Worm (Caenorhabditis elegans) whole organism, L3 larva: ENCODE measurements around the gene Y45G5AM.7.

Experiments used
- R02D3.7 ChIP-seq: fragments of 150-350 bp; optimal IDR thresholded peaks from 2 replicates; lab custom pipeline; 2014; ENCODE audit warnings: missing biosample characterization, missing genetic modification characterization
- ZK546.5 ChIP-seq: sonication (generic microtip); optimal IDR thresholded peaks from 2 replicates; lab custom pipeline; 2017; ENCODE audit warnings: missing biosample characterization, missing genetic modification characterization
- aly-2 ChIP-seq: fragments of 150-350 bp; optimal IDR thresholded peaks from 2 replicates; lab custom pipeline; 2014; ENCODE audit warnings: missing biosample characterization, missing genetic modification characterization
- ama-1 ChIP-seq: fragments of 150-350 bp; optimal IDR thresholded peaks from 2 replicates; lab custom pipeline; 2018
- ceh-16 ChIP-seq: sonication (generic microtip); optimal IDR thresholded peaks from 2 replicates; lab custom pipeline; 2017; ENCODE audit warnings: missing biosample characterization, missing genetic modification characterization
- ceh-28 ChIP-seq: fragments of 150-350 bp; optimal IDR thresholded peaks from 2 replicates; lab custom pipeline; 2014; ENCODE audit warnings: missing biosample characterization, missing genetic modification reagents, missing genetic modification characterization
- ceh-82 ChIP-seq: fragments of 150-350 bp; optimal IDR thresholded peaks from 2 replicates; lab custom pipeline; 2014; ENCODE audit warnings: missing biosample characterization, missing genetic modification characterization
- ceh-9 ChIP-seq: sonication (generic microtip); optimal IDR thresholded peaks from 2 replicates; lab custom pipeline; 2018; ENCODE audit warnings: missing biosample characterization, missing genetic modification characterization
- daf-12 ChIP-seq: fragments of 150-350 bp; optimal IDR thresholded peaks from 2 replicates; lab custom pipeline; 2014; ENCODE audit warnings: missing biosample characterization, missing genetic modification reagents, missing genetic modification characterization
- egl-27 ChIP-seq: sonication (generic microtip); optimal IDR thresholded peaks from 4 replicates; lab custom pipeline; 2017; ENCODE audit warnings: missing biosample characterization, missing genetic modification reagents, missing genetic modification characterization
- egl-5 ChIP-seq: fragments of 150-350 bp; optimal IDR thresholded peaks from 2 replicates; lab custom pipeline; 2017; ENCODE audit warnings: missing biosample characterization, missing genetic modification reagents, missing genetic modification characterization, inconsistent platforms
- elt-1 ChIP-seq: fragments of 150-350 bp; optimal IDR thresholded peaks from 2 replicates; lab custom pipeline; 2014; ENCODE audit warnings: missing biosample characterization, missing genetic modification characterization
- elt-2 ChIP-seq: sonication (generic microtip); optimal IDR thresholded peaks from 2 replicates; lab custom pipeline; 2016; ENCODE audit warnings: missing genetic modification reagents, mild to moderate bottlenecking, missing genetic modification characterization, missing compliant biosample characterization
- elt-3 ChIP-seq, 3 experiments: fragments of 150-350 bp in 1 of 3; sonication (generic microtip) in 2 of 3; optimal IDR thresholded peaks; 2 replicates in 2 of 3; 4 replicates in 1 of 3; lab custom pipeline; 2014 to 2017; ENCODE audit warnings: missing biosample characterization in 3 of 3, missing genetic modification characterization in 3 of 3
- eor-1 ChIP-seq, 2 experiments: fragments of 150-350 bp; optimal IDR thresholded peaks; 2 replicates each; lab custom pipeline; 2014 to 2018; ENCODE audit warnings: missing biosample characterization in 2 of 2, missing genetic modification characterization in 2 of 2
- fkh-10 ChIP-seq: sonication (generic microtip); optimal IDR thresholded peaks from 2 replicates; lab custom pipeline; 2017; ENCODE audit warnings: missing biosample characterization, missing genetic modification reagents, missing genetic modification characterization
- fkh-2 ChIP-seq: fragments of 150-350 bp; optimal IDR thresholded peaks from 2 replicates; lab custom pipeline; 2014; ENCODE audit warnings: missing biosample characterization, missing genetic modification reagents, missing genetic modification characterization
- fos-1 ChIP-seq: fragments of 150-350 bp; optimal IDR thresholded peaks from 2 replicates; lab custom pipeline; 2014; ENCODE audit warnings: missing biosample characterization, missing genetic modification characterization
- hmg-11 ChIP-seq: sonication (generic microtip); optimal IDR thresholded peaks from 2 replicates; lab custom pipeline; 2016; ENCODE audit warnings: missing genetic modification characterization, missing compliant biosample characterization
- jun-1 ChIP-seq: fragments of 150-350 bp; optimal IDR thresholded peaks from 2 replicates; lab custom pipeline; 2014; ENCODE audit warnings: missing biosample characterization, missing genetic modification reagents, missing genetic modification characterization
- lin-15B ChIP-seq: fragments of 150-350 bp; optimal IDR thresholded peaks from 2 replicates; lab custom pipeline; 2014; ENCODE audit warnings: missing biosample characterization, missing genetic modification characterization
- lin-39 ChIP-seq: fragments of 150-350 bp; optimal IDR thresholded peaks from 2 replicates; lab custom pipeline; 2018; ENCODE audit warnings: missing biosample characterization, missing genetic modification reagents, missing genetic modification characterization
- lsy-12 ChIP-seq: sonication (generic microtip); optimal IDR thresholded peaks from 2 replicates; lab custom pipeline; 2016; ENCODE audit warnings: mild to moderate bottlenecking, missing genetic modification characterization, missing compliant biosample characterization
- mdl-1 ChIP-seq: fragments of 150-350 bp; optimal IDR thresholded peaks from 2 replicates; lab custom pipeline; 2014; ENCODE audit warnings: missing biosample characterization, missing genetic modification characterization
- mml-1 ChIP-seq: fragments of 150-350 bp; sonication (generic microtip); optimal IDR thresholded peaks from 3 replicates; lab custom pipeline; 2014; ENCODE audit warnings: missing biosample characterization, missing genetic modification characterization
- nfya-1 ChIP-seq: sonication (generic microtip); optimal IDR thresholded peaks from 2 replicates; lab custom pipeline; 2017; ENCODE audit warnings: missing genetic modification characterization, mild to moderate bottlenecking, missing compliant biosample characterization, antibody characterized with exemption, moderate library complexity; ENCODE audit not compliant: insufficient read depth
- nhr-11 ChIP-seq: fragments of 150-350 bp; optimal IDR thresholded peaks from 2 replicates; lab custom pipeline; 2014; ENCODE audit warnings: missing biosample characterization, missing genetic modification characterization
- nhr-12 ChIP-seq: fragments of 150-350 bp; optimal IDR thresholded peaks from 2 replicates; lab custom pipeline; 2014; ENCODE audit warnings: missing biosample characterization, missing genetic modification characterization
- nhr-23 ChIP-seq: fragments of 150-350 bp; optimal IDR thresholded peaks from 2 replicates; lab custom pipeline; 2014; ENCODE audit warnings: missing biosample characterization, missing genetic modification reagents, missing genetic modification characterization
- nhr-237 ChIP-seq: fragments of 150-350 bp; optimal IDR thresholded peaks from 2 replicates; lab custom pipeline; 2014; ENCODE audit warnings: missing biosample characterization, missing genetic modification characterization
- nhr-25 ChIP-seq: sonication (generic microtip); optimal IDR thresholded peaks from 2 replicates; lab custom pipeline; 2017; ENCODE audit warnings: missing biosample characterization, missing genetic modification characterization
- nhr-28 ChIP-seq: fragments of 150-350 bp; optimal IDR thresholded peaks from 2 replicates; lab custom pipeline; 2014; ENCODE audit warnings: missing biosample characterization, missing genetic modification characterization
- nhr-43 ChIP-seq: sonication (generic microtip); optimal IDR thresholded peaks from 2 replicates; lab custom pipeline; 2016; ENCODE audit warnings: mild to moderate bottlenecking, missing genetic modification characterization, missing compliant biosample characterization; ENCODE audit not compliant: poor library complexity, severe bottlenecking
- nhr-67 ChIP-seq: fragments of 150-350 bp; optimal IDR thresholded peaks from 2 replicates; lab custom pipeline; 2014; ENCODE audit warnings: missing biosample characterization, missing genetic modification characterization
- nhr-76 ChIP-seq: fragments of 150-350 bp; sonication (generic microtip); optimal IDR thresholded peaks from 5 replicates; lab custom pipeline; 2014; ENCODE audit warnings: missing biosample characterization, missing genetic modification characterization
- nhr-77 ChIP-seq: fragments of 150-350 bp; optimal IDR thresholded peaks from 2 replicates; lab custom pipeline; 2014; ENCODE audit warnings: missing biosample characterization, missing genetic modification characterization
- pha-4 ChIP-seq: fragments of 150-350 bp; optimal IDR thresholded peaks from 2 replicates; lab custom pipeline; 2014; ENCODE audit warnings: missing biosample characterization, missing genetic modification reagents, missing genetic modification characterization
- pqm-1 ChIP-seq: fragments of 150-350 bp; optimal IDR thresholded peaks from 2 replicates; lab custom pipeline; 2017; ENCODE audit warnings: missing biosample characterization, missing genetic modification characterization, inconsistent platforms
- sea-2 ChIP-seq: fragments of 150-350 bp; sonication (generic microtip); optimal IDR thresholded peaks from 4 replicates; lab custom pipeline; 2014; ENCODE audit warnings: missing biosample characterization, missing genetic modification reagents, missing genetic modification characterization
- skn-1 ChIP-seq: fragments of 150-350 bp; optimal IDR thresholded peaks from 2 replicates; lab custom pipeline; 2014; ENCODE audit warnings: missing biosample characterization, missing genetic modification characterization
- snpc-4 ChIP-seq: fragments of 150-350 bp; optimal IDR thresholded peaks from 2 replicates; lab custom pipeline; 2014; ENCODE audit warnings: missing biosample characterization, missing genetic modification characterization
- tbx-2 ChIP-seq: sonication (generic microtip); optimal IDR thresholded peaks from 2 replicates; lab custom pipeline; 2016; ENCODE audit warnings: mild to moderate bottlenecking, missing genetic modification characterization, missing compliant biosample characterization
- unc-39 ChIP-seq: sonication (generic microtip); optimal IDR thresholded peaks from 4 replicates; lab custom pipeline; 2017; ENCODE audit warnings: missing biosample characterization, missing genetic modification characterization
- unc-62 ChIP-seq: fragments of 150-350 bp; sonication (generic microtip); optimal IDR thresholded peaks from 4 replicates; lab custom pipeline; 2014; ENCODE audit warnings: missing biosample characterization, missing genetic modification reagents, missing genetic modification characterization
- zag-1 ChIP-seq: fragments of 150-350 bp; optimal IDR thresholded peaks from 2 replicates; lab custom pipeline; 2014; ENCODE audit warnings: missing biosample characterization, missing genetic modification characterization
- ztf-11 ChIP-seq: fragments of 150-350 bp; optimal IDR thresholded peaks from 2 replicates; lab custom pipeline; 2014; ENCODE audit warnings: missing biosample characterization, missing genetic modification characterization
- ztf-4 ChIP-seq: fragments of 150-350 bp; optimal IDR thresholded peaks from 2 replicates; lab custom pipeline; 2014; ENCODE audit warnings: missing biosample characterization, missing genetic modification characterization

Gene Y45G5AM.7

DNA sequence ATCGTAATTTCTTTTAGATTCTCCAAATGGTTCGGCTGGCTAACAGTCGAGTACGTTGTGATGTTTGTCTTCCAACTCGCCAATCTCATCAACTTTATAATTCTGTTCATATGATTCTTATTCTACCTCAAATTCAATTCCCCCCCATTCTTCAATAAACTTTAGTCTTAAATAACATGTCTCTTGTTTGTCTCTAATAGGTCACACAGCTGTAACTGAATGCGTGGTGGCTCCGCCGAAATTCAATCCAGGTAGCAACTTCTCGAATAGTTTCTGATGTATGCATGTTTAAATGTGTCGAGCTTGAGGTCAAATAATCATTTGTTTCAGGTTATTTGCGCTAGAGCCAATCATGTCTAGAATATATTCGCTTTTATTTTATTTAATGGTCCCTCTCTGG lies 31.4 kb downstream of the Y45G5AM.7 start, which contains the start of gene lgc-29:
lgc-29 (plus strand) TSS at position 301 of the 400 bp plus-strand sequence.
- TF ChIP-seq fkh-2 (tag; lab: Kevin White, UChicago) = no peak
- no peak for TF ChIP-seq zag-1 (tag; lab: Kevin White, UChicago)
- no peak for TF ChIP-seq mdl-1 (tag; lab: Kevin White, UChicago)
- TF ChIP-seq elt-2 = no peak
- no peak for TF ChIP-seq nhr-237 (tag; lab: Kevin White, UChicago)
- TF ChIP-seq elt-1 (tag; lab: Kevin White, UChicago) = no peak
- no peak for TF ChIP-seq fos-1 (tag; lab: Kevin White, UChicago)

DNA sequence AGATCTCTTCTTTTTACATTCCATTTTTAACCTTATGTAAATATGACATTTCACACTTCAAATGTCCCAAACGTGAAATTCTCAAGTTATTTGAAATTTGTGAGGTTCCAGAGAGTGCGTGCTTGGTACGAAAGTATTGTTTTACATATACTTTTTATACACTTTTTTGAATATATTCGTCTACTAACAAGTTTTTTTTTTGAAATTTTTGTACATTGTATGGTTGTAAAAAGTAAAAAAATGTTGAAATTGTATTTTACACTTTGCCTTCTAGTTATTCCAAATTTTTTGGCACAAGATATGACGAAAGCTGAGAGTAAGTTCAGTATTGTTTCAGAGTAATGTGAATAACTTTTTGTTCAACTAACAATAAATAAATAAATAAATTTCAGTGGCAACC lies 35.3 kb downstream of the Y45G5AM.7 start, which contains the start of gene lgc-1:
lgc-1 (plus strand) TSS at position 301 of the 400 bp plus-strand sequence.
- TF ChIP-seq nhr-11 = no peak
- no peak for TF ChIP-seq ceh-82 (tag; lab: Kevin White, UChicago)
- TF ChIP-seq nhr-25 (tag; lab: Kevin White, UChicago) = no peak

DNA sequence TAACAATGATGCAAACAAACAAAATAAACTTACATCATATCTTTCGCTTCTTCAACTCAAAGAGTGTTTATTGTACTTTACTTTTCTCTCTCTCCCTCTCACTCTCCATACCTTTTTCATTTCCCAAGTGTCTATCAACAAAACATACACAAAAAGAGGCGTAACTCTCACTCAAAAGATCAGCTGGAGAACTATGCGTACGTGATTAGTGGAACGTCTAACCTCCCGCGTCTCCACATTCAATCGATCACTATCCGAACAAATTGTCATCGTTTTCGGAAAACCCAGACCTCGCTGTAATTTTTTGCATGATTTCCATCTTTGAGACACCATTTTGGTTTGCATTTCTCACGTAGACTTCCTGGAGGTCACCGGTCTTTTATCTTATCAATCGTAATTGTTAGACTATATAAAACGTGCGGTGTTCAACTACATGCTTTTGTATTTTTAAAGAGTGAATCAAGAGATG lies 38.5 kb downstream of the Y45G5AM.7 start, which contains the start of gene nhr-57:
nhr-57 (plus strand) TSS at position 419 of the 469 bp plus-strand sequence.
- TF ChIP-seq egl-5 (tag; lab: Kevin White, UChicago) = peak; percentile 65
- TF ChIP-seq jun-1 (tag; lab: Kevin White, UChicago) = no peak
- peak; percentile 81 for TF ChIP-seq nhr-43 (tag; lab: Kevin White, UChicago)
- TF ChIP-seq elt-1 (tag; lab: Kevin White, UChicago) = no peak
- TF ChIP-seq mdl-1 (tag; lab: Kevin White, UChicago) = peak; percentile 28
- peak; percentile 53 for TF ChIP-seq lin-39 (tag; lab: Kevin White, UChicago)
- no peak for TF ChIP-seq nhr-237 (tag; lab: Kevin White, UChicago)
- peak; percentile 73 for TF ChIP-seq ceh-28 (tag; lab: Kevin White, UChicago)
- no peak for TF ChIP-seq unc-62
- no peak for TF ChIP-seq lin-15B (tag; lab: Kevin White, UChicago)
- TF ChIP-seq R02D3.7 (tag; lab: Kevin White, UChicago) = no peak
- TF ChIP-seq ztf-4 = no peak
- TF ChIP-seq nhr-77 (tag; lab: Kevin White, UChicago) = no peak
- TF ChIP-seq hmg-11 = no peak
- TF ChIP-seq skn-1 (tag; lab: Kevin White, UChicago) = peak; percentile 84
- TF ChIP-seq unc-39 (tag; lab: Kevin White, UChicago) = no peak
- TF ChIP-seq nhr-23 (tag; lab: Kevin White, UChicago) = peak; percentile 67
- peak; percentile 98 for TF ChIP-seq pha-4 (tag; lab: Kevin White, UChicago)
- TF ChIP-seq fos-1 (tag; lab: Kevin White, UChicago) = no peak
- no peak for TF ChIP-seq zag-1 (tag; lab: Kevin White, UChicago)
- no peak for TF ChIP-seq nhr-11
- no peak for TF ChIP-seq fkh-2 (tag; lab: Kevin White, UChicago)
- no peak for TF ChIP-seq nhr-28
- no peak for TF ChIP-seq lsy-12 (tag; lab: Kevin White, UChicago)
- TF ChIP-seq tbx-2 (tag; lab: Kevin White, UChicago) = no peak
- no peak for TF ChIP-seq ztf-11 (tag; lab: Kevin White, UChicago)
- no peak for TF ChIP-seq egl-27 (tag; lab: Kevin White, UChicago)
- TF ChIP-seq elt-2 = peak; percentile 82
- peak in 1 of 3 experiments; percentile 42 for TF ChIP-seq elt-3 (tag; optimal IDR thresholded peaks at IDR 0.05; lab: Kevin White, UChicago)
- peak; percentile 74 for TF ChIP-seq pqm-1 (tag; lab: Kevin White, UChicago)
- TF ChIP-seq fkh-10 = no peak
- peak; percentile 77 for TF ChIP-seq nhr-25 (tag; lab: Kevin White, UChicago)
- TF ChIP-seq nhr-12 (tag; lab: Kevin White, UChicago) = no peak
- no peak for TF ChIP-seq snpc-4 (tag; lab: Kevin White, UChicago)
- TF ChIP-seq ama-1 (lab: Kevin White, UChicago) = peak; percentile 26
- TF ChIP-seq ZK546.5 (tag; lab: Kevin White, UChicago) = no peak
- no peak for TF ChIP-seq sea-2
- TF ChIP-seq nhr-76 (tag; lab: Kevin White, UChicago) = no peak
- TF ChIP-seq aly-2 = no peak
- TF ChIP-seq daf-12 (tag; lab: Kevin White, UChicago) = no peak
- TF ChIP-seq ceh-82 (tag; lab: Kevin White, UChicago) = no peak
- no peak for TF ChIP-seq ceh-16 (tag; lab: Kevin White, UChicago)
- no peak for TF ChIP-seq nfya-1 (tag; lab: Kevin White, UChicago)
- no peak for TF ChIP-seq eor-1 (tag; optimal IDR thresholded peaks at IDR 0.05; lab: Kevin White, UChicago)
- TF ChIP-seq nhr-67 (tag; lab: Kevin White, UChicago) = no peak
- no peak for TF ChIP-seq mml-1
- no peak for TF ChIP-seq ceh-9 (tag; lab: Kevin White, UChicago)
